Fruit fly (Drosophila melanogaster): ENCODE measurements around the gene Rfx.

Gene Rfx

dm6 chr3R:10407658-10408057 is 29.8 kb upstream of the Rfx start:
- TF ChIP-seq CG11617 (GFP tag; optimal IDR thresholded peaks at IDR 0.05) (no peak), Clk (GFP tag; optimal IDR thresholded peaks at IDR 0.05) (no peak), toe (GFP tag; optimal IDR thresholded peaks at IDR 0.05) (no peak), tj (GFP tag; optimal IDR thresholded peaks at IDR 0.05) (peak; percentile 100), pad (GFP tag; optimal IDR thresholded peaks at IDR 0.05) (no peak)

- TF ChIP-seq CG7101 (tag; optimal IDR thresholded peaks at IDR 0.05) (peak; percentile 25), bab1 (GFP tag; optimal IDR thresholded peaks at IDR 0.05) (peak; percentile 51), CG33017 (tag; optimal IDR thresholded peaks at IDR 0.05) (no peak), ovo (GFP tag; optimal IDR thresholded peaks at IDR 0.05) (no peak), pad (GFP tag; optimal IDR thresholded peaks at IDR 0.05) (no peak), toe (GFP tag; optimal IDR thresholded peaks at IDR 0.05) (no peak)
These were observed 29.2 kb upstream of the Rfx start, which contains the start of gene CG6325 for dm6 chr3R:10407066-10407465. Gene CG6325 (minus strand): TSS chr3R:10407285.

dm6 chr3R:10403940-10404339 is 26.1 kb upstream of the Rfx start:
- TF ChIP-seq cic (GFP tag; optimal IDR thresholded peaks at IDR 0.05) (peak; percentile 64), Mnt (GFP tag; optimal IDR thresholded peaks at IDR 0.05) (no peak)

- TF ChIP-seq Hr96 (GFP tag; optimal IDR thresholded peaks at IDR 0.05): no peak
- no peak for TF ChIP-seq kay (GFP tag; ENCODE audit: borderline replicate concordance)
- TF ChIP-seq pad (GFP tag; optimal IDR thresholded peaks at IDR 0.05): no peak
- no peak for TF ChIP-seq cnc (optimal IDR thresholded peaks at IDR 0.05)
- TF ChIP-seq CG7045 (GFP tag; optimal IDR thresholded peaks at IDR 0.05): no peak
- no peak for TF ChIP-seq ovo (GFP tag; optimal IDR thresholded peaks at IDR 0.05)
- no peak for TF ChIP-seq CG14711 (tag; optimal IDR thresholded peaks at IDR 0.05)
- no peak for TF ChIP-seq bab1 (GFP tag; optimal IDR thresholded peaks at IDR 0.05)
- TF ChIP-seq CG11617 (GFP tag; optimal IDR thresholded peaks at IDR 0.05): no peak
- TF ChIP-seq CG5204 (GFP tag; optimal IDR thresholded peaks at IDR 0.05): no peak
- TF ChIP-seq CG12768 (GFP tag; optimal IDR thresholded peaks at IDR 0.05): no peak
- no peak for TF ChIP-seq Crg-1 (GFP tag; optimal IDR thresholded peaks at IDR 0.05)
- TF ChIP-seq CG1620 (GFP tag; optimal IDR thresholded peaks at IDR 0.05): no peak
- no peak for TF ChIP-seq CG7101 (tag; optimal IDR thresholded peaks at IDR 0.05)
- TF ChIP-seq Clk (GFP tag; optimal IDR thresholded peaks at IDR 0.05): no peak
- TF ChIP-seq tj (GFP tag; optimal IDR thresholded peaks at IDR 0.05): no peak
These were observed 22.9 kb upstream of the Rfx start, which contains the start of gene mthl11 for dm6 chr3R:10400732-10401131. Gene mthl11 (plus strand): TSS chr3R:10401032.

dm6 chr3R:10395233-10395815 is 17.5 kb upstream of the Rfx start:
- TF ChIP-seq cic (GFP tag; optimal IDR thresholded peaks at IDR 0.05): peak; percentile 23
- TF ChIP-seq CG11617 (GFP tag; optimal IDR thresholded peaks at IDR 0.05): no peak

dm6 chr3R:10394368-10394770 is 16.5 kb upstream of the Rfx start:
- TF ChIP-seq kay (GFP tag; ENCODE audit: borderline replicate concordance): peak; percentile 77
- TF ChIP-seq Mnt (GFP tag; optimal IDR thresholded peaks at IDR 0.05): peak; percentile 76
- peak; percentile 90 for TF ChIP-seq cic (GFP tag; optimal IDR thresholded peaks at IDR 0.05)
- no peak for TF ChIP-seq CG7045 (GFP tag; optimal IDR thresholded peaks at IDR 0.05)

dm6 chr3R:10393654-10394367 is 15.9 kb upstream of the Rfx start:
- TF ChIP-seq CG7045 (GFP tag; optimal IDR thresholded peaks at IDR 0.05): no peak
- no peak for TF ChIP-seq toe (GFP tag; optimal IDR thresholded peaks at IDR 0.05)
- no peak for TF ChIP-seq kay (GFP tag; ENCODE audit: borderline replicate concordance)
- TF ChIP-seq tj (GFP tag; optimal IDR thresholded peaks at IDR 0.05): no peak
- TF ChIP-seq CG5204 (GFP tag; optimal IDR thresholded peaks at IDR 0.05): no peak
- no peak for TF ChIP-seq ovo (GFP tag; optimal IDR thresholded peaks at IDR 0.05)
- TF ChIP-seq cnc (optimal IDR thresholded peaks at IDR 0.05): no peak
- no peak for TF ChIP-seq CG7101 (tag; optimal IDR thresholded peaks at IDR 0.05)
- no peak for TF ChIP-seq Crg-1 (GFP tag; optimal IDR thresholded peaks at IDR 0.05)
- no peak for TF ChIP-seq Clk (GFP tag; optimal IDR thresholded peaks at IDR 0.05)
- TF ChIP-seq Hr96 (GFP tag; optimal IDR thresholded peaks at IDR 0.05): no peak
- TF ChIP-seq CG14711 (tag; optimal IDR thresholded peaks at IDR 0.05): no peak
- TF ChIP-seq CG12768 (GFP tag; optimal IDR thresholded peaks at IDR 0.05): no peak

Measured in whole organism, adult.